Fruit fly (Drosophila melanogaster): ENCODE measurements around the gene CG15172.

Gene CG15172

dm6 chr2L:19009130-19009529 lies 13.1 kb upstream of the CG15172 start, which contains the start of gene RpL30 (continued):
- peak; percentile 42 for TF ChIP-seq D19B (GFP tag; optimal IDR thresholded peaks at IDR 0.05)
- peak; percentile 74 for TF ChIP-seq CG4820 (GFP tag; optimal IDR thresholded peaks at IDR 0.05)
- TF ChIP-seq caup (GFP tag; optimal IDR thresholded peaks at IDR 0.05; ENCODE audit: severe bottlenecking), result peak; percentile 98
- TF ChIP-seq CG2116 (GFP tag; optimal IDR thresholded peaks at IDR 0.05), result peak; percentile 90
- peak; percentile 92 for TF ChIP-seq CG17328 (GFP tag; IDR thresholded peaks at IDR 0.05)
- TF ChIP-seq jing (GFP tag; optimal IDR thresholded peaks at IDR 0.05), result peak; percentile 66
- TF ChIP-seq CG31441 (GFP tag; IDR thresholded peaks at IDR 0.05), result peak; percentile 90
- peak; percentile 97 for TF ChIP-seq MTF-1 (GFP tag; optimal IDR thresholded peaks at IDR 0.05; ENCODE audit: borderline replicate concordance)
- peak; percentile 93 for TF ChIP-seq fd64A (GFP tag; optimal IDR thresholded peaks at IDR 0.05)
- no peak for TF ChIP-seq vnd (GFP tag; IDR thresholded peaks at IDR 0.05; ENCODE audit: partially characterized antibody)
- peak; percentile 86 for TF ChIP-seq CG31365 (tag; optimal IDR thresholded peaks at IDR 0.05)
- TF ChIP-seq inv (GFP tag; IDR thresholded peaks at IDR 0.05; ENCODE audit: partially characterized antibody), result peak; percentile 33; the same call in 1 of the 2 replicates
- peak; percentile 91 for TF ChIP-seq zfh1 (GFP tag; IDR thresholded peaks at IDR 0.05)
- peak; percentile 94 for TF ChIP-seq CG10431 (GFP tag; optimal IDR thresholded peaks at IDR 0.05)
- TF ChIP-seq en (GFP tag; optimal IDR thresholded peaks at IDR 0.05), result peak; percentile 84
- peak; percentile 78 for TF ChIP-seq Dip3 (GFP tag; optimal IDR thresholded peaks at IDR 0.05)
- TF ChIP-seq Ada2b (GFP tag; IDR thresholded peaks at IDR 0.05), result peak; percentile 69
- peak; percentile 84 for TF ChIP-seq Sin3A (optimal IDR thresholded peaks at IDR 0.05)
- TF ChIP-seq CG4282 (GFP tag; optimal IDR thresholded peaks at IDR 0.05), result peak; percentile 87
- TF ChIP-seq BEAF-32 (GFP tag; optimal IDR thresholded peaks at IDR 0.05), result peak; percentile 76
- TF ChIP-seq CG17361 (GFP tag; IDR thresholded peaks at IDR 0.05), result peak; percentile 78
- TF ChIP-seq crp (GFP tag; optimal IDR thresholded peaks at IDR 0.05), result peak in 1 of 2 experiments; percentile 70
- TF ChIP-seq Blimp-1 (GFP tag; optimal IDR thresholded peaks at IDR 0.05), result peak; percentile 76
- peak; percentile 55; the same call in 2 of the 3 replicates for TF ChIP-seq CG7357 (GFP tag; IDR thresholded peaks at IDR 0.05)
- peak; percentile 60 for TF ChIP-seq Aef1 (GFP tag; IDR thresholded peaks at IDR 0.05)
- TF ChIP-seq CG31224 (GFP tag; IDR thresholded peaks at IDR 0.05), result peak; percentile 77
- peak; percentile 86 for TF ChIP-seq ac (GFP tag; optimal IDR thresholded peaks at IDR 0.05)
- no peak for TF ChIP-seq CG2129 (GFP tag; IDR thresholded peaks at IDR 0.05; ENCODE audit: partially characterized antibody)
- peak; percentile 91 for TF ChIP-seq onecut (GFP tag; IDR thresholded peaks at IDR 0.05)
- peak; percentile 64 for TF ChIP-seq CG14441 (GFP tag; IDR thresholded peaks at IDR 0.05)
- TF ChIP-seq tup (GFP tag; optimal IDR thresholded peaks at IDR 0.05), result no peak
- peak; percentile 83 for TF ChIP-seq jumu (GFP tag; optimal IDR thresholded peaks at IDR 0.05)
- peak; percentile 63 for TF ChIP-seq bbx (GFP tag; IDR thresholded peaks at IDR 0.05; ENCODE audit: partially characterized antibody)
- peak; percentile 89 for TF ChIP-seq CG15011 (GFP tag; optimal IDR thresholded peaks at IDR 0.05)
- peak; percentile 52 for TF ChIP-seq Dref (GFP tag; IDR thresholded peaks at IDR 0.05)
- TF ChIP-seq sens-2 (GFP tag; IDR thresholded peaks at IDR 0.05), result peak; percentile 90
- no peak for TF ChIP-seq D (optimal IDR thresholded peaks at IDR 0.05)
- peak; percentile 83 for TF ChIP-seq D (GFP tag; optimal IDR thresholded peaks at IDR 0.05)
- TF ChIP-seq E2f1 (GFP tag; IDR thresholded peaks at IDR 0.05), result peak; percentile 75
- TF ChIP-seq Doc2 (GFP tag; IDR thresholded peaks at IDR 0.05), result 0 out of 2 replicates have a peak, but pooled peaks have one; percentile 33
- peak; percentile 84 for TF ChIP-seq ewg (GFP tag; optimal IDR thresholded peaks at IDR 0.05)
- peak; percentile 59 for TF ChIP-seq kay (GFP tag; optimal IDR thresholded peaks at IDR 0.05)
- peak; percentile 85; the same call in 2 of the 3 replicates for TF ChIP-seq C15 (GFP tag; IDR thresholded peaks at IDR 0.05)
- TF ChIP-seq ro (GFP tag; IDR thresholded peaks at IDR 0.05), result peak; percentile 44; the same call in 1 of the 2 replicates
- TF ChIP-seq gcm2 (GFP tag; optimal IDR thresholded peaks at IDR 0.05), result peak; percentile 87
- peak; percentile 61 for TF ChIP-seq tio (GFP tag; optimal IDR thresholded peaks at IDR 0.05)
- peak; percentile 86; the same call in 3 of the 4 replicates for TF ChIP-seq chinmo (GFP tag; IDR thresholded peaks at IDR 0.05; ENCODE audit: partially characterized antibody)
- TF ChIP-seq Usf (GFP tag; optimal IDR thresholded peaks at IDR 0.05), result peak; percentile 80
- peak; percentile 91 for TF ChIP-seq stc (GFP tag; IDR thresholded peaks at IDR 0.05)
- TF ChIP-seq Eip74EF (GFP tag; optimal IDR thresholded peaks at IDR 0.05), result peak in 1 of 2 experiments; percentile 88
- TF ChIP-seq fru (optimal IDR thresholded peaks at IDR 0.05), result no peak
